Worm (Caenorhabditis elegans) whole organism, late embryonic: Measurements from ENCODE around the gene math-20.
"Not testable (repeated sequence)": the region's sequence is repeated elsewhere in the genome, so short reads cannot be mapped to it uniquely, and the experiment has no call there.

Experiments
- C38D4.7 ChIP-seq: fragments of 200-800 bp; sonication (Bioruptor generic); optimal IDR thresholded peaks from 2 replicates; lab custom pipeline; 2018; ENCODE audit warnings: mild to moderate bottlenecking, missing genetic modification characterization, moderate library complexity, missing compliant biosample characterization
- F13H6.1 ChIP-seq: sonication (generic microtip); optimal IDR thresholded peaks from 2 replicates; lab custom pipeline; 2016; ENCODE audit warnings: missing genetic modification characterization, missing compliant biosample characterization
- K02D7.2 ChIP-seq: sonication (generic microtip); optimal IDR thresholded peaks from 2 replicates; lab custom pipeline; 2017; ENCODE audit warnings: mild to moderate bottlenecking, missing genetic modification characterization, missing compliant biosample characterization
- T23F11.4 ChIP-seq: fragments of 200-800 bp; sonication (Bioruptor generic); optimal IDR thresholded peaks from 2 replicates; lab custom pipeline; 2018; ENCODE audit warnings: mild to moderate bottlenecking, missing genetic modification characterization, missing compliant biosample characterization
- Y22D7AL.16 ChIP-seq: sonication (generic microtip); optimal IDR thresholded peaks from 2 replicates; lab custom pipeline; 2016; ENCODE audit warnings: missing genetic modification characterization, missing compliant biosample characterization
- ceh-14 ChIP-seq: sonication (generic microtip); optimal IDR thresholded peaks from 2 replicates; lab custom pipeline; 2016; ENCODE audit warnings: missing genotype, missing genetic modification characterization, missing compliant biosample characterization
- ceh-18 ChIP-seq: sonication (generic microtip); optimal IDR thresholded peaks from 2 replicates; lab custom pipeline; 2016; ENCODE audit warnings: missing genetic modification characterization, missing compliant biosample characterization
- ceh-22 ChIP-seq: sonication (generic microtip); optimal IDR thresholded peaks from 2 replicates; lab custom pipeline; 2017; ENCODE audit warnings: missing biosample characterization, missing genetic modification characterization
- ceh-31 ChIP-seq: sonication (generic microtip); optimal IDR thresholded peaks from 2 replicates; lab custom pipeline; 2016; ENCODE audit warnings: missing genetic modification characterization, missing compliant biosample characterization
- ceh-48 ChIP-seq: sonication (generic microtip); optimal IDR thresholded peaks from 2 replicates; lab custom pipeline; 2016; ENCODE audit warnings: missing genetic modification characterization, inconsistent platforms, missing compliant biosample characterization
- ceh-9 ChIP-seq: sonication (generic microtip); optimal IDR thresholded peaks from 2 replicates; lab custom pipeline; 2016; ENCODE audit warnings: mild to moderate bottlenecking, missing genetic modification characterization, inconsistent platforms, missing compliant biosample characterization
- elt-2 ChIP-seq: sonication (generic microtip); optimal IDR thresholded peaks from 2 replicates; lab custom pipeline; 2016; ENCODE audit warnings: missing genetic modification reagents, missing genetic modification characterization, missing compliant biosample characterization
- ets-4 ChIP-seq: sonication (generic microtip); optimal IDR thresholded peaks from 2 replicates; lab custom pipeline; 2016; ENCODE audit warnings: missing genetic modification characterization, missing compliant biosample characterization
- eyg-1 ChIP-seq: sonication (generic microtip); optimal IDR thresholded peaks from 2 replicates; lab custom pipeline; 2016; ENCODE audit warnings: missing genotype, missing genetic modification characterization, missing compliant biosample characterization
- fkh-10 ChIP-seq: fragments of 150-350 bp; optimal IDR thresholded peaks from 2 replicates; lab custom pipeline; 2014; ENCODE audit warnings: missing biosample characterization, missing genetic modification reagents, missing genetic modification characterization
- hlh-13 ChIP-seq: fragments of 200-800 bp; sonication (Bioruptor generic); optimal IDR thresholded peaks from 2 replicates; lab custom pipeline; 2018; ENCODE audit warnings: mild to moderate bottlenecking, missing genetic modification characterization, missing compliant biosample characterization
- hlh-15 ChIP-seq: sonication (generic microtip); optimal IDR thresholded peaks from 2 replicates; lab custom pipeline; 2016; ENCODE audit warnings: missing genetic modification characterization, missing compliant biosample characterization
- hlh-30 ChIP-seq: sonication (generic microtip); optimal IDR thresholded peaks from 2 replicates; lab custom pipeline; 2017; ENCODE audit warnings: antibody characterized with exemption, missing genetic modification characterization, missing compliant biosample characterization; ENCODE audit not compliant: insufficient read depth
- hlh-8 ChIP-seq: sonication (generic microtip); optimal IDR thresholded peaks from 2 replicates; lab custom pipeline; 2016; ENCODE audit warnings: missing genotype, missing genetic modification characterization, missing compliant biosample characterization
- lim-6 ChIP-seq: sonication (generic microtip); optimal IDR thresholded peaks from 2 replicates; lab custom pipeline; 2016; ENCODE audit warnings: missing genetic modification characterization, missing compliant biosample characterization
- lin-11 ChIP-seq: fragments of 200-800 bp; sonication (Bioruptor generic); optimal IDR thresholded peaks from 2 replicates; lab custom pipeline; 2018; ENCODE audit warnings: mild to moderate bottlenecking, missing genetic modification characterization, missing compliant biosample characterization
- madf-2 ChIP-seq: sonication (generic microtip); optimal IDR thresholded peaks from 2 replicates; lab custom pipeline; 2017; ENCODE audit warnings: missing genetic modification characterization, missing compliant biosample characterization
- mec-3 ChIP-seq: sonication (generic microtip); optimal IDR thresholded peaks from 2 replicates; lab custom pipeline; 2016; ENCODE audit warnings: borderline replicate concordance, missing genetic modification characterization, missing compliant biosample characterization
- nfya-1 ChIP-seq: sonication (generic microtip); optimal IDR thresholded peaks from 2 replicates; lab custom pipeline; 2017; ENCODE audit warnings: missing genetic modification characterization, mild to moderate bottlenecking, missing compliant biosample characterization, antibody characterized with exemption, moderate library complexity
- nhr-232 ChIP-seq: sonication (generic microtip); optimal IDR thresholded peaks from 2 replicates; lab custom pipeline; 2016; ENCODE audit warnings: missing genetic modification characterization, missing compliant biosample characterization
- npax-4 ChIP-seq: sonication (generic microtip); optimal IDR thresholded peaks from 2 replicates; lab custom pipeline; 2016; ENCODE audit warnings: missing genetic modification characterization, missing compliant biosample characterization
- odd-2 ChIP-seq: sonication (generic microtip); optimal IDR thresholded peaks from 2 replicates; lab custom pipeline; 2017; ENCODE audit warnings: antibody characterized with exemption, mild to moderate bottlenecking, missing genetic modification characterization, missing compliant biosample characterization
- pax-1 ChIP-seq: fragments of 150-350 bp; optimal IDR thresholded peaks from 2 replicates; lab custom pipeline; 2014; ENCODE audit warnings: missing biosample characterization, missing genetic modification characterization
- pqm-1 ChIP-seq: sonication (generic microtip); optimal IDR thresholded peaks from 2 replicates; lab custom pipeline; 2016; ENCODE audit warnings: missing genetic modification characterization, missing compliant biosample characterization
- ref-2 ChIP-seq: sonication (generic microtip); optimal IDR thresholded peaks from 2 replicates; lab custom pipeline; 2016; ENCODE audit warnings: missing genetic modification characterization, missing compliant biosample characterization
- rnt-1 ChIP-seq: sonication (generic microtip); optimal IDR thresholded peaks from 2 replicates; lab custom pipeline; 2016; ENCODE audit warnings: missing genetic modification characterization, missing compliant biosample characterization
- sox-4 ChIP-seq: sonication (generic microtip); optimal IDR thresholded peaks from 2 replicates; lab custom pipeline; 2017; ENCODE audit warnings: mild to moderate bottlenecking, missing genetic modification characterization, inconsistent platforms, missing compliant biosample characterization
- unc-55 ChIP-seq: sonication (generic microtip); optimal IDR thresholded peaks from 2 replicates; lab custom pipeline; 2017; ENCODE audit warnings: missing biosample characterization, missing genetic modification reagents, missing genetic modification characterization
- unc-86 ChIP-seq: sonication (generic microtip); optimal IDR thresholded peaks from 2 replicates; lab custom pipeline; 2016; ENCODE audit warnings: missing genetic modification characterization, missing compliant biosample characterization
- ztf-16 ChIP-seq: sonication (generic microtip); optimal IDR thresholded peaks from 2 replicates; lab custom pipeline; 2017; ENCODE audit warnings: missing genetic modification characterization, missing compliant biosample characterization

The math-20 gene

DNA sequence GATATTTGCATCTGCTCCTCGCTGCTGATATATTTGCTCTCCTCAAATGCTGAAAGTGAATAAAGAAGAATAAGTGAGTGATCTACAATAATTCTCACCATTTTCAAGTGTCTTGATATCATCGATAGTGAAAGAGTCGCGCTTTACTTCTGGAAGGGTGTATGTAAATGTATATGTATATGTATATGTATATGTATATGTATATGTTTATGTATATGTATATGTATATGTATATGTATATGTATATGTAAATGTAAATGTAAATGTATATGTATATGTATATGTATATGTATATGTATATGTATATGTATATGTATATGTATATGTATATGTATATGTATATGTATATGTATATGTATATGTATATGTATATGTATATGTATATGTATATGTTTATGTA is 4.4 kb downstream of the math-20 start, which contains the start of gene ceh-84:
ceh-84 (minus strand) TSS at position 101 of the 400 bp plus-strand sequence.
- TF ChIP-seq lim-6 (tag; lab: Kevin White, UChicago); K02D7.2; ref-2 (tag; lab: Kevin White, UChicago): not testable (repeated sequence)

DNA sequence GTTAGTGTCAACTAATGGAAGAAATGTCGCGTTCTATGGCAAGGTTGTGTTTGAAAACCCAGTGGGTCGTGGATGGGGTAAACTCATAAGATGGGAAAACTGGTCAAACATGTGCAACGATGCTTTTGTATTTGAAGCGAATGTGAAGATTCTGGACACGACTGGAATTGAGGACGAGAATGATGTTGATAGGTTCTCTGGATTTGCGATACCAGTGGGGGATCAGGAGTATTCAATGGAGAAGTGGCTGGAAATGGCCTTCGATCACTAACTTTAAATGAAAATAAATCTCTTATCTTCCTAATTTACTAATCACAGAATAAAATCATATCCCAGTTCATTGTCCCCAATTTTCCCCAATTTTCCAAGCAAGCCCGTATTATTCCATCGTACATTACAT is 14.8 kb downstream of the math-20 start:
- no peak for TF ChIP-seq eyg-1
- no peak for TF ChIP-seq ceh-14 (tag; lab: Kevin White, UChicago)
- TF ChIP-seq ceh-31: no peak
- no peak for TF ChIP-seq ztf-16
- no peak for TF ChIP-seq ets-4 (tag; lab: Kevin White, UChicago)
- TF ChIP-seq ceh-9: no peak
- TF ChIP-seq nfya-1: no peak
- TF ChIP-seq rnt-1 (tag; lab: Kevin White, UChicago): no peak
- no peak for TF ChIP-seq elt-2
- no peak for TF ChIP-seq T23F11.4 (GFP tag; lab: Kevin White, UChicago)
- no peak for TF ChIP-seq nhr-232
- TF ChIP-seq Y22D7AL.16 (tag; lab: Kevin White, UChicago): no peak
- no peak for TF ChIP-seq ceh-48 (tag; lab: Kevin White, UChicago)
- TF ChIP-seq npax-4 (tag; lab: Kevin White, UChicago): no peak
- no peak for TF ChIP-seq odd-2
- TF ChIP-seq, all 69 proteins: peak for 0

DNA sequence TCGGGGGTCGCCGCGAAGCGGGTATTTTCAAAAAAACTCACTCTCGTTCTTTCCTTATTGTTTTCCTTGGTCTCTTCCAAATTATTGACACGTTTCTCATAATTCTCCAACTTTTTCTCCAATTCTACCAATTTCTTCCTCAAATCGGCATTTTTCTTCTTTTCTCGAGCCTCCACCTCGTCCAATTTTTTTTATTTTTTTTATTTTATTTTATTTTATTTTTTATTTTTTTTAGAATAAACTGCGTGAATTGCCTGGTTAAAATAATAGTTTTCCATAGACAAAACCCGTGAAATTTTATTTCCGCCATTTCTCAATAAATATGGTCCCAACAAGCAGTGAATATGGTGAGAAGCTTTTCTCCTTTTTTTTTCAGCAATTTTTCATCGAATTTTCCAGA is 16.4 kb downstream of the math-20 start, which contains the start of gene F59H6.15:
F59H6.15 (plus strand) TSS at position 301 of the 400 bp plus-strand sequence.
- TF ChIP-seq sox-4 (tag; lab: Kevin White, UChicago) (no peak), ceh-22 (tag; lab: Kevin White, UChicago) (no peak), hlh-13 (GFP tag; lab: Kevin White, UChicago) (no peak), nfya-1 (no peak), unc-55 (GFP tag; lab: Kevin White, UChicago) (no peak), hlh-30 (tag; lab: Kevin White, UChicago) (no peak), K02D7.2 (no peak), lin-11 (tag; lab: Kevin White, UChicago) (no peak), rnt-1 (tag; lab: Kevin White, UChicago) (no peak), pqm-1 (tag; lab: Kevin White, UChicago) (no peak), mec-3 (tag; lab: Kevin White, UChicago) (no peak), T23F11.4 (GFP tag; lab: Kevin White, UChicago) (no peak), madf-2 (tag; lab: Kevin White, UChicago) (no peak), eyg-1 (no peak), ceh-18 (no peak), pax-1 (tag; lab: Kevin White, UChicago) (no peak)
- TF ChIP-seq, all 69 proteins: peak for 0

DNA sequence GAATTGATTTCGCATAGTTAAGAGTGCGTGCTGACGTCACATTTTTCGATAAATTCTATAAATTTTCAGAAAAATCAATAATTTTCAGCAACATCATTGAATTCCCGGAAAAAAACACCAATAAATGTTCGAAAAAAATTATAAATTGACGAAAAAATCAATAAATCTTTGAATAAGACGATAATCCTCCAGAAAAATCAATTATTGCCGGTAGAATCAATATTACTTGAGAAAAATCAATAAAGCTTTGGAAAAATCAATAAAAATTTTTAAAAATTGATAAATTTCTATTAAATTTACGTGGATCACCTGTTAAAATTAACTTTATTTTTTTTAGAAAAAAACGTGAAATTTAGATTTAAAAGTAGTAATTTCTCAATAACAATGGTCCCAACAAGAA is 17.5 kb downstream of the math-20 start:
- TF ChIP-seq elt-2: no peak
- TF ChIP-seq Y22D7AL.16 (tag; lab: Kevin White, UChicago): no peak
- no peak for TF ChIP-seq F13H6.1 (tag; lab: Kevin White, UChicago)
- no peak for TF ChIP-seq mec-3 (tag; lab: Kevin White, UChicago)
- TF ChIP-seq unc-86: no peak
- TF ChIP-seq hlh-8 (tag; lab: Kevin White, UChicago): no peak
- TF ChIP-seq ceh-31: no peak
- no peak for TF ChIP-seq C38D4.7 (GFP tag; lab: Kevin White, UChicago)
- no peak for TF ChIP-seq hlh-15 (tag; lab: Kevin White, UChicago)

DNA sequence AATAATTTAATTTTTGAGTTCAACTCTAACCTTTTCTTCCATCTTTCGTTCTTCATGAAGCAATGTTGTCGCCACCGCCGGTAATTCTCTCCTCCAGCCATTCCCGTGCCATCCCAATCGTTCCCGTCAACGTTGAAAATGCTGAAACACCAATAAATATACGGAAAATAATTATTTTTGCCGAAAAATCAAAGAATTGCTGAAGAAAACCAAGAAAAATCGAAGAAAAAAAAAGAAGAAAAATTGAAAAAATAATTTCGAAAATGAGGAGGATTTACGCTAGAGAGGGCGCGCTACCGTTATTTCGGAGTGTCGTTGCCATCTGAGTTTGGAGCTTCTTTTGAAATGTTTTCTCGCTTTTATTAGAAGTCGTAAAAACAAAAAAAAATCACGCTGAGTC is 27.2 kb downstream of the math-20 start, which contains the start of gene cya-2:
cya-2 (minus strand) TSS at position 101 of the 400 bp plus-strand sequence.
- TF ChIP-seq fkh-10 (GFP tag; lab: Kevin White, UChicago); nfya-1; ceh-18: not testable (repeated sequence)
